Fruit fly (Drosophila melanogaster) whole organism, embryonic: ENCODE results near the gene ea.

ENCODE experiments used
- CG10209 ChIP-seq: fragments of 200-800 bp; sonication (Bioruptor generic); optimal IDR thresholded peaks from 3 replicates; lab custom pipeline; 2017; ENCODE audit warnings: missing biosample characterization, mild to moderate bottlenecking, missing genetic modification characterization, missing genetic modification reagents
- CG10431 ChIP-seq: fragments of 200-800 bp; sonication (Bioruptor generic); optimal IDR thresholded peaks from 3 replicates; lab custom pipeline; 2018; ENCODE audit warnings: missing biosample characterization, mild to moderate bottlenecking, missing genetic modification characterization
- CG10543 ChIP-seq: fragments of 200-800 bp; sonication (Bioruptor generic); optimal IDR thresholded peaks from 3 replicates; lab custom pipeline; 2017; ENCODE audit warnings: missing biosample characterization, mild to moderate bottlenecking, missing genetic modification characterization, moderate library complexity
- CG1233 ChIP-seq: fragments of 200-800 bp; sonication (Bioruptor generic); optimal IDR thresholded peaks from 4 replicates; lab custom pipeline; 2018; ENCODE audit warnings: missing biosample characterization, mild to moderate bottlenecking, missing genetic modification characterization
- CG12942 ChIP-seq: fragments of 200-800 bp; sonication (Bioruptor generic); optimal IDR thresholded peaks from 3 replicates; lab custom pipeline; 2016; ENCODE audit warnings: missing biosample characterization, missing genetic modification characterization
- CG13287 ChIP-seq: fragments of 200-800 bp; sonication (Bioruptor generic); IDR thresholded peaks from 2 replicates; pipeline ENCODE4 v1.3.6; 2022; ENCODE audit warnings: missing biosample characterization, missing genetic modification characterization; ENCODE audit not compliant: partially characterized antibody
- CG1602 ChIP-seq: fragments of 200-800 bp; sonication (Bioruptor generic); optimal IDR thresholded peaks from 3 replicates; lab custom pipeline; 2016; ENCODE audit warnings: missing biosample characterization, missing genetic modification characterization
- CG17186 ChIP-seq: fragments of 200-800 bp; sonication (Bioruptor generic); optimal IDR thresholded peaks from 3 replicates; lab custom pipeline; 2017; ENCODE audit warnings: missing biosample characterization, missing genetic modification reagents, missing genetic modification characterization
- CG17612 ChIP-seq: fragments of 200-800 bp; sonication (Bioruptor generic); IDR thresholded peaks from 2 replicates; pipeline ENCODE4 v1.3.6; 2022; ENCODE audit warnings: missing biosample characterization, missing genetic modification characterization
- CG1792 ChIP-seq: fragments of 200-800 bp; sonication (Bioruptor generic); optimal IDR thresholded peaks from 2 replicates; lab custom pipeline; 2016; ENCODE audit warnings: missing biosample characterization, missing genetic modification characterization
- CG2116 ChIP-seq: fragments of 200-800 bp; sonication (Bioruptor generic); optimal IDR thresholded peaks from 3 replicates; lab custom pipeline; 2018; ENCODE audit warnings: missing biosample characterization, mild to moderate bottlenecking, missing genetic modification characterization
- CG30431 ChIP-seq: fragments of 200-800 bp; sonication (Bioruptor generic); optimal IDR thresholded peaks from 2 replicates; lab custom pipeline; 2017; ENCODE audit warnings: missing biosample characterization, missing genetic modification characterization
- CG31365 ChIP-seq: fragments of 200-800 bp; sonication (Bioruptor generic); optimal IDR thresholded peaks from 2 replicates; lab custom pipeline; 2018; ENCODE audit warnings: missing biosample characterization, mild to moderate bottlenecking, missing genetic modification characterization
- CG32772 ChIP-seq: fragments of 200-800 bp; sonication (Bioruptor generic); IDR thresholded peaks from 2 replicates; pipeline ENCODE4 v1.3.6; 2022; ENCODE audit warnings: missing biosample characterization, missing genetic modification characterization
- CG6791 ChIP-seq: fragments of 200-800 bp; sonication (Bioruptor generic); IDR thresholded peaks from 3 replicates; pipeline ENCODE4 v1.3.6; 2022; ENCODE audit warnings: missing biosample characterization, missing genetic modification characterization; ENCODE audit not compliant: partially characterized antibody
- CG7963 ChIP-seq: fragments of 200-800 bp; sonication (Bioruptor generic); IDR thresholded peaks from 3 replicates; pipeline ENCODE4 v1.3.6; 2022; ENCODE audit warnings: missing biosample characterization, missing genetic modification characterization; ENCODE audit not compliant: partially characterized antibody
- CG8281 ChIP-seq: fragments of 200-800 bp; sonication (Bioruptor generic); optimal IDR thresholded peaks from 2 replicates; lab custom pipeline; 2018; ENCODE audit warnings: missing biosample characterization, mild to moderate bottlenecking, missing genetic modification characterization, moderate library complexity
- CG9797 ChIP-seq: fragments of 200-800 bp; sonication (Bioruptor generic); optimal IDR thresholded peaks from 3 replicates; lab custom pipeline; 2018; ENCODE audit warnings: missing biosample characterization, mild to moderate bottlenecking, missing genetic modification characterization
- CTCF ChIP-seq: fragments of 200-800 bp; sonication (Bioruptor generic); optimal IDR thresholded peaks from 2 replicates; lab custom pipeline; 2017; ENCODE audit warnings: missing biosample characterization, mild to moderate bottlenecking, missing genetic modification characterization, moderate library complexity
- D ChIP-seq, 2 experiments: fragments of 200-800 bp in 1 of 2; fragments of >200 bp in 1 of 2; sonication (Bioruptor generic) in 1 of 2; optimal IDR thresholded peaks; 2 replicates in 1 of 2; 3 replicates in 1 of 2; lab custom pipeline; 2017; ENCODE audit warnings: mild to moderate bottlenecking in 1 of 2, missing biosample characterization in 1 of 2, missing genetic modification characterization in 1 of 2, missing genetic modification reagents in 1 of 2
- Dip3 ChIP-seq: fragments of 200-800 bp; sonication (Bioruptor generic); optimal IDR thresholded peaks from 3 replicates; lab custom pipeline; 2016; ENCODE audit warnings: missing biosample characterization, missing genetic modification characterization
- Dp ChIP-seq: fragments of 200-800 bp; sonication (Bioruptor generic); optimal IDR thresholded peaks from 2 replicates; lab custom pipeline; 2018; ENCODE audit warnings: missing biosample characterization, mild to moderate bottlenecking, missing genetic modification characterization, moderate library complexity
- E2f1 ChIP-seq: fragments of 200-800 bp; sonication (Bioruptor generic); IDR thresholded peaks from 2 replicates; pipeline ENCODE4 v1.3.6; 2022; ENCODE audit warnings: missing biosample characterization, missing genetic modification characterization
- Lpt ChIP-seq: fragments of >200 bp; optimal IDR thresholded peaks from 2 replicates; lab custom pipeline; 2018; ENCODE audit warnings: missing biosample characterization, missing genetic modification characterization
- Meics ChIP-seq: fragments of 200-800 bp; sonication (Bioruptor generic); optimal IDR thresholded peaks from 2 replicates; lab custom pipeline; 2017; ENCODE audit warnings: missing biosample characterization, mild to moderate bottlenecking, missing genetic modification characterization
- NC2α ChIP-seq: fragments of 200-800 bp; sonication (Bioruptor generic); optimal IDR thresholded peaks from 2 replicates; lab custom pipeline; 2016; ENCODE audit warnings: missing biosample characterization, missing genetic modification characterization
- Oli ChIP-seq: fragments of 200-800 bp; sonication (Bioruptor generic); optimal IDR thresholded peaks from 2 replicates; lab custom pipeline; 2018; ENCODE audit warnings: missing biosample characterization, mild to moderate bottlenecking, missing genetic modification characterization, moderate library complexity
- Ptx1 ChIP-seq: fragments of 200-800 bp; sonication (Bioruptor generic); IDR thresholded peaks from 2 replicates; pipeline ENCODE4 v1.3.6; 2022; ENCODE audit warnings: missing biosample characterization, missing genetic modification characterization
- Taf1 ChIP-seq: fragments of 200-800 bp; sonication (Bioruptor generic); IDR thresholded peaks from 2 replicates; pipeline ENCODE4 v1.3.6; 2022; ENCODE audit warnings: missing biosample characterization, missing genetic modification characterization
- ato ChIP-seq: fragments of 200-800 bp; sonication (Bioruptor generic); IDR thresholded peaks from 2 replicates; pipeline ENCODE4 v1.3.6; 2022; ENCODE audit warnings: missing biosample characterization, missing genetic modification characterization; ENCODE audit not compliant: partially characterized antibody
- cad ChIP-seq: fragments of >200 bp; optimal IDR thresholded peaks from 2 replicates; lab custom pipeline; 2017; ENCODE audit warnings: missing biosample characterization, missing genetic modification characterization
- chif ChIP-seq, 2 experiments: fragments of 200-800 bp; sonication (Bioruptor generic); optimal IDR thresholded peaks; 3 replicates each; lab custom pipeline; 2016; ENCODE audit warnings: missing biosample characterization in 2 of 2, missing genetic modification characterization in 2 of 2
- ci ChIP-seq: fragments of 200-800 bp; sonication (Bioruptor generic); IDR thresholded peaks from 3 replicates; pipeline ENCODE4 v1.3.6; 2022; ENCODE audit warnings: missing biosample characterization, missing genetic modification characterization
- exex ChIP-seq: fragments of 200-800 bp; sonication (Bioruptor generic); optimal IDR thresholded peaks from 4 replicates; lab custom pipeline; 2018; ENCODE audit warnings: missing biosample characterization, mild to moderate bottlenecking, missing genetic modification characterization, moderate library complexity
- gcm2 ChIP-seq: fragments of 200-800 bp; sonication (Bioruptor generic); optimal IDR thresholded peaks from 2 replicates; lab custom pipeline; 2016; ENCODE audit warnings: missing biosample characterization, missing genetic modification characterization
- h ChIP-seq: fragments of >200 bp; optimal IDR thresholded peaks from 2 replicates; lab custom pipeline; 2017
- ham ChIP-seq: fragments of 200-800 bp; sonication (Bioruptor generic); IDR thresholded peaks from 2 replicates; pipeline ENCODE4 v1.3.6; 2022; ENCODE audit warnings: missing biosample characterization, missing genetic modification characterization
- hth ChIP-seq: fragments of >200 bp; optimal IDR thresholded peaks from 2 replicates; lab custom pipeline; 2017; ENCODE audit warnings: inconsistent platforms
- ind ChIP-seq: fragments of 200-800 bp; sonication (Bioruptor generic); optimal IDR thresholded peaks from 3 replicates; lab custom pipeline; 2016; ENCODE audit warnings: missing biosample characterization, missing genetic modification characterization
- knrl ChIP-seq: fragments of 200-800 bp; sonication (Bioruptor generic); IDR thresholded peaks from 3 replicates; pipeline ENCODE4 v1.3.6; 2022; ENCODE audit warnings: missing biosample characterization, missing genetic modification characterization; ENCODE audit not compliant: partially characterized antibody
- mam ChIP-seq: fragments of 200-800 bp; sonication (Bioruptor generic); optimal IDR thresholded peaks from 3 replicates; lab custom pipeline; 2016; ENCODE audit warnings: missing biosample characterization, missing genetic modification characterization
- pb ChIP-seq: fragments of 200-800 bp; sonication (Bioruptor generic); optimal IDR thresholded peaks from 3 replicates; lab custom pipeline; 2016; ENCODE audit warnings: missing biosample characterization, missing genetic modification characterization
- prd ChIP-seq, 3 experiments: fragments of >200 bp in 2 of 3; fragments of 200-800 bp in 1 of 3; sonication (Bioruptor generic) in 1 of 3; optimal IDR thresholded peaks in 2 of 3; IDR thresholded peaks in 1 of 3; 2 replicates in 2 of 3; 3 replicates in 1 of 3; pipeline versions ENCODE4 v1.3.6 to Lab custom; 2017 to 2022; ENCODE audit warnings: missing biosample characterization in 1 of 3, missing genetic modification characterization in 1 of 3
- rib ChIP-seq: fragments of 200-800 bp; sonication (Bioruptor generic); IDR thresholded peaks from 2 replicates; pipeline ENCODE4 v1.3.6; 2022; ENCODE audit warnings: missing biosample characterization, missing genetic modification characterization
- sens-2 ChIP-seq: fragments of 200-800 bp; sonication (Bioruptor generic); IDR thresholded peaks from 2 replicates; pipeline ENCODE4 v1.3.6; 2022; ENCODE audit warnings: missing biosample characterization, missing genetic modification characterization
- sima ChIP-seq: fragments of 200-800 bp; sonication (Bioruptor generic); optimal IDR thresholded peaks from 2 replicates; lab custom pipeline; 2016; ENCODE audit warnings: missing biosample characterization, missing genetic modification characterization
- sr ChIP-seq: fragments of 200-800 bp; sonication (Bioruptor generic); IDR thresholded peaks from 3 replicates; pipeline ENCODE4 v1.3.6; 2022; ENCODE audit warnings: missing biosample characterization, missing genetic modification characterization
- stwl ChIP-seq: fragments of 200-800 bp; sonication (Bioruptor generic); optimal IDR thresholded peaks from 3 replicates; lab custom pipeline; 2018; ENCODE audit warnings: missing biosample characterization, mild to moderate bottlenecking, missing genetic modification characterization, moderate library complexity
- tgo ChIP-seq: fragments of 200-800 bp; sonication (Bioruptor generic); IDR thresholded peaks from 3 replicates; pipeline ENCODE4 v1.3.6; 2022; ENCODE audit warnings: missing biosample characterization, missing genetic modification characterization
- trh ChIP-seq: fragments of 200-800 bp; sonication (Bioruptor generic); optimal IDR thresholded peaks from 2 replicates; lab custom pipeline; 2016; ENCODE audit warnings: missing biosample characterization, missing genetic modification characterization
- vvl ChIP-seq: fragments of 200-800 bp; sonication (Bioruptor generic); IDR thresholded peaks from 2 replicates; pipeline ENCODE4 v1.3.6; 2022; ENCODE audit warnings: missing biosample characterization, missing genetic modification characterization
- zfh1 ChIP-seq: fragments of 200-800 bp; sonication (Bioruptor generic); IDR thresholded peaks from 3 replicates; pipeline ENCODE4 v1.3.6; 2022; ENCODE audit warnings: missing biosample characterization, missing genetic modification characterization

ea gene

DNA sequence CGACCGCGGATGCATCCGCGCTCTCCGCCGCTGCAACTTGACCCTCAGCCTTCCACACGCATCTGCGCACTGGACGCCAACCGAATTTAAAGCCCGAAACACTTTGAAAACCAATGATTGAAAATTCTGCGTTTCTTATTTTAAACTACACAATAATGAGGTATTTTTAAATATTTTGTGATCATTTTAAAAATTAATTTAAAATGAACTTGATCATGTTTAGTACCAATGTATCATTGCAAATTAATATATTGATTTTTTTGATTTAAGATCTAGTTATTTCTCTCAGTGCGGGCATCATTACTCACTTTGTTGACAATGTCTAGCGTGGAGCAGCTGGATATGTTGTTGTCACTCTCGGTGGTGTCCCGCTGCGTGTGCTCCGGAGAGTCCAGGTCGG is 38.3 kb downstream of the ea start (continued):
- TF ChIP-seq ci (GFP tag; lab: Robert Waterston, UW) (no peak; the same call in 2 of the 3 replicates), CTCF (GFP tag; lab: Kevin White, UChicago) (no peak), CG8281 (tag; lab: Kevin White, UChicago) (no peak), hth (lab: Kevin White, UChicago) (no peak), CG1602 (GFP tag; lab: Kevin White, UChicago) (no peak), Ptx1 (GFP tag; lab: Robert Waterston, UW) (peak; percentile 39; the same call in 1 of the 2 replicates), ato (GFP tag; lab: Robert Waterston, UW) (no peak), CG17612 (no peak), CG13287 (GFP tag; lab: Robert Waterston, UW) (no peak), Oli (tag; lab: Kevin White, UChicago) (peak; percentile 25), gcm2 (GFP tag; lab: Kevin White, UChicago) (no peak), rib (GFP tag; lab: Robert Waterston, UW) (no peak), stwl (no peak), CG2116 (GFP tag; lab: Kevin White, UChicago) (no peak), Meics (GFP tag; lab: Kevin White, UChicago) (peak; percentile 13), CG10209 (GFP tag; lab: Kevin White, UChicago) (peak; percentile 37), CG10431 (GFP tag; lab: Kevin White, UChicago) (no peak), Lpt (GFP tag; lab: Kevin White, UChicago) (no peak), h (no peak), CG10543 (GFP tag; lab: Kevin White, UChicago) (no peak), tgo (GFP tag; lab: Robert Waterston, UW) (peak; percentile 59), CG31365 (tag; lab: Kevin White, UChicago) (no peak), prd (optimal IDR thresholded peaks at IDR 0.05; lab: Kevin White, UChicago) (no peak), prd (GFP tag; IDR thresholded peaks at IDR 0.05; lab: Robert Waterston, UW) (peak; percentile 40; the same call in 2 of the 3 replicates), mam (GFP tag; lab: Kevin White, UChicago) (no peak), CG12942 (GFP tag; lab: Kevin White, UChicago) (no peak), CG1792 (no peak), E2f1 (0 out of 2 replicates have a peak, but pooled peaks have one; percentile 21), cad (no peak), exex (tag; lab: Kevin White, UChicago) (no peak), zfh1 (GFP tag; lab: Robert Waterston, UW) (no peak), NC2α (no peak), sr (GFP tag; lab: Robert Waterston, UW) (no peak), sens-2 (no peak), Taf1 (no peak), Dp (GFP tag; lab: Kevin White, UChicago) (no peak), knrl (GFP tag; lab: Robert Waterston, UW) (no peak), CG1233 (no peak), sima (GFP tag; lab: Kevin White, UChicago) (no peak), CG30431 (GFP tag; lab: Kevin White, UChicago) (no peak), CG17186 (GFP tag; lab: Kevin White, UChicago) (no peak), Dip3 (GFP tag; lab: Kevin White, UChicago) (no peak), vvl (GFP tag; lab: Robert Waterston, UW) (peak; percentile 77), CG9797 (GFP tag; lab: Kevin White, UChicago) (no peak), ind (GFP tag; lab: Kevin White, UChicago) (no peak), CG32772 (GFP tag; lab: Robert Waterston, UW) (peak; percentile 42; the same call in 1 of the 2 replicates), CG6791 (GFP tag; lab: Robert Waterston, UW) (no peak), D (optimal IDR thresholded peaks at IDR 0.05; lab: Kevin White, UChicago) (no peak), D (GFP tag; optimal IDR thresholded peaks at IDR 0.05; lab: Kevin White, UChicago) (no peak), CG7963 (no peak), chif (GFP tag; optimal IDR thresholded peaks at IDR 0.05; lab: Kevin White, UChicago) (no peak), ham (no peak), pb (no peak), trh (GFP tag; lab: Kevin White, UChicago) (no peak)
